Fruit fly (Drosophila melanogaster) Kc167 (cell line): ENCODE results near the gene Rassf.

Experiments used
- h ChIP-seq: fragments of >200 bp; optimal IDR thresholded peaks from 3 replicates; lab custom pipeline; 2018; ENCODE audit warnings: missing external identifiers
- psq ChIP-seq: fragments of >200 bp; optimal IDR thresholded peaks from 2 replicates; lab custom pipeline; 2017; ENCODE audit warnings: missing external identifiers
- ttk ChIP-seq: sonication (Bioruptor generic); optimal IDR thresholded peaks from 2 replicates; lab custom pipeline; 2017; ENCODE audit warnings: missing external identifiers

DNA sequence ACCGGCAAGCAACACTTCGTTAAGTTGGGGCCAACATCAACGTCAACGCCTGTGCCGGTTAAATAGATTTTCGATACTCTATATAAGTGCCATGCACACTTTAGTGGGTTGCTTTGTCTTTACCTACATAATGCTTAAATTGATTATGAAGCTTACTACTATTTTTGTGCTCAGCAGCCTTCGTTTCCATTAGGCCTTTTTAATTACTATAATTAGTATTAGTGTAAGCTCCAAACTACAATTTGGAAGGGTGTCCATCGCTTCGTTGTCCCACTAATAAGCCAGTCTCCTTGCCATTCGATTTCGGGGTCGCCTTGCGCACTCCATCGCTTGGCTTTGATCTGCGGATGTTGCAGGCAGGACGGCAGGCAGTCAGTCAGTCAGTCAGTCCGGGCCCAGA, 29.9 kb upstream of the Rassf start:
- TF ChIP-seq h (no peak), psq (lab: Kevin White, UChicago) (no peak), ttk (lab: Kevin White, UChicago) (no peak)
